Worm (Caenorhabditis elegans) whole organism, L3 larva: ENCODE data around the gene F52H2.3.

Experiments
- ama-1 ChIP-seq: fragments of 150-350 bp; optimal IDR thresholded peaks from 2 replicates; lab custom pipeline; 2018
- lsy-12 ChIP-seq: sonication (generic microtip); optimal IDR thresholded peaks from 2 replicates; lab custom pipeline; 2016; ENCODE audit warnings: mild to moderate bottlenecking, missing genetic modification characterization, missing compliant biosample characterization
- nhr-76 ChIP-seq: fragments of 150-350 bp; sonication (generic microtip); optimal IDR thresholded peaks from 5 replicates; lab custom pipeline; 2014; ENCODE audit warnings: missing biosample characterization, missing genetic modification characterization
- unc-39 ChIP-seq: sonication (generic microtip); optimal IDR thresholded peaks from 4 replicates; lab custom pipeline; 2017; ENCODE audit warnings: missing biosample characterization, missing genetic modification characterization

ce11 chrX:2550665-2551064, 9.8 kb upstream of the F52H2.3 start:
- no peak for TF ChIP-seq lsy-12
- TF ChIP-seq nhr-76 (tag; lab: Kevin White, UChicago): no peak
- no peak for TF ChIP-seq unc-39 (tag; lab: Kevin White, UChicago)
- TF ChIP-seq ama-1: no peak
